Worm (Caenorhabditis elegans) whole organism, L1 larva: ENCODE measurements around the gene F47B10.9.

Experiments used
- Y116A8C.19 ChIP-seq: sonication (generic microtip); optimal IDR thresholded peaks from 2 replicates; lab custom pipeline; 2016; ENCODE audit warnings: missing compliant biosample characterization, missing genetic modification characterization, borderline replicate concordance
- alr-1 ChIP-seq: fragments of 200-800 bp; sonication (Bioruptor generic); optimal IDR thresholded peaks from 2 replicates; lab custom pipeline; 2018; ENCODE audit warnings: borderline replicate concordance, mild to moderate bottlenecking, missing genetic modification characterization, missing compliant biosample characterization
- aly-2 ChIP-seq: fragments of 150-350 bp; optimal IDR thresholded peaks from 2 replicates; lab custom pipeline; 2014; ENCODE audit warnings: missing biosample characterization, missing genetic modification characterization
- ama-1 ChIP-seq: fragments of 150-350 bp; optimal IDR thresholded peaks from 2 replicates; lab custom pipeline; 2014
- fkh-10 ChIP-seq: sonication (generic microtip); optimal IDR thresholded peaks from 2 replicates; lab custom pipeline; 2017; ENCODE audit warnings: missing biosample characterization, missing genetic modification reagents, missing genetic modification characterization
- fos-1 ChIP-seq: fragments of 150-350 bp; optimal IDR thresholded peaks from 2 replicates; lab custom pipeline; 2014; ENCODE audit warnings: missing biosample characterization, missing genetic modification characterization
- lin-35 ChIP-seq, 2 experiments: fragments of 150-350 bp; optimal IDR thresholded peaks; 2 replicates each; lab custom pipeline; 2014; ENCODE audit warnings: missing biosample characterization in 2 of 2, missing genetic modification characterization in 2 of 2, missing genetic modification reagents in 2 of 2
- mep-1 ChIP-seq: fragments of 150-350 bp; optimal IDR thresholded peaks from 2 replicates; lab custom pipeline; 2014; ENCODE audit warnings: missing biosample characterization, missing genetic modification characterization
- nhr-12 ChIP-seq: sonication (generic microtip); optimal IDR thresholded peaks from 2 replicates; lab custom pipeline; 2017; ENCODE audit warnings: missing biosample characterization, missing genetic modification characterization
- nhr-237 ChIP-seq: fragments of 150-350 bp; optimal IDR thresholded peaks from 2 replicates; lab custom pipeline; 2014; ENCODE audit warnings: missing biosample characterization, missing genetic modification characterization
- nhr-28 ChIP-seq: fragments of 150-350 bp; optimal IDR thresholded peaks from 2 replicates; lab custom pipeline; 2014; ENCODE audit warnings: missing biosample characterization, missing genetic modification characterization
- pqm-1 ChIP-seq: sonication (generic microtip); optimal IDR thresholded peaks from 3 replicates; lab custom pipeline; 2017; ENCODE audit warnings: missing biosample characterization, missing genetic modification characterization
- tlp-1 ChIP-seq: fragments of 150-350 bp; optimal IDR thresholded peaks from 2 replicates; lab custom pipeline; 2014; ENCODE audit warnings: missing biosample characterization, missing genetic modification characterization
- ztf-11 ChIP-seq, 2 experiments: sonication (generic microtip); optimal IDR thresholded peaks; 2 replicates each; lab custom pipeline; 2016 to 2017; ENCODE audit warnings: missing genetic modification characterization in 2 of 2, missing biosample characterization in 1 of 2, missing compliant biosample characterization in 1 of 2

ce11 chrX:10958427-10958826, 44.5 kb upstream of the F47B10.9 start, which contains the start of gene nlp-19:
- TF ChIP-seq lin-35 (GFP tag; optimal IDR thresholded peaks at IDR 0.05; lab: Kevin White, UChicago), result no peak
- TF ChIP-seq mep-1, result no peak
- no peak for TF ChIP-seq tlp-1
- TF ChIP-seq fkh-10 (GFP tag; lab: Kevin White, UChicago), result no peak
- TF ChIP-seq nhr-237, result no peak
- TF ChIP-seq pqm-1, result no peak
- no peak for TF ChIP-seq fos-1 (tag; lab: Kevin White, UChicago)
- no peak for TF ChIP-seq aly-2
- no peak for TF ChIP-seq ama-1 (lab: Kevin White, UChicago)
- TF ChIP-seq Y116A8C.19, result no peak
- no peak for TF ChIP-seq alr-1 (tag; lab: Kevin White, UChicago)
- no peak for TF ChIP-seq nhr-12 (tag; lab: Kevin White, UChicago)
- TF ChIP-seq ztf-11 (tag; optimal IDR thresholded peaks at IDR 0.05; lab: Kevin White, UChicago), result no peak
- no peak for TF ChIP-seq nhr-28 (tag; lab: Kevin White, UChicago)
